Fruit fly (Drosophila melanogaster) whole organism, wandering third instar larva: Measurements from ENCODE around the gene CG14866.

Source experiments
- Abd-B ChIP-seq: fragments of >200 bp; optimal IDR thresholded peaks from 2 replicates; lab custom pipeline; 2017; ENCODE audit warnings: missing biosample characterization, missing genetic modification characterization
- CrebA ChIP-seq: fragments of 200-800 bp; sonication (Bioruptor generic); optimal IDR thresholded peaks from 2 replicates; lab custom pipeline; 2016; ENCODE audit warnings: missing biosample characterization, mild to moderate bottlenecking, missing genetic modification characterization, borderline replicate concordance
- Dfd ChIP-seq: fragments of >200 bp; optimal IDR thresholded peaks from 2 replicates; lab custom pipeline; 2017; ENCODE audit warnings: missing biosample characterization, missing genetic modification characterization
- GATAd ChIP-seq: sonication (Bioruptor generic); optimal IDR thresholded peaks from 2 replicates; lab custom pipeline; 2016; ENCODE audit warnings: missing biosample characterization, missing genetic modification characterization
- OdsH ChIP-seq: fragments of 200-800 bp; sonication (Bioruptor generic); optimal IDR thresholded peaks from 2 replicates; lab custom pipeline; 2016; ENCODE audit warnings: missing biosample characterization, mild to moderate bottlenecking, missing genetic modification characterization
- br ChIP-seq: fragments of 200-800 bp; sonication (Bioruptor generic); optimal IDR thresholded peaks from 2 replicates; lab custom pipeline; 2016; ENCODE audit warnings: missing biosample characterization, missing genetic modification characterization
- dmrt93B ChIP-seq: fragments of 200-800 bp; sonication (Bioruptor generic); optimal IDR thresholded peaks from 2 replicates; lab custom pipeline; 2018; ENCODE audit warnings: missing biosample characterization, mild to moderate bottlenecking, missing genetic modification characterization
- lola ChIP-seq: fragments of >200 bp; optimal IDR thresholded peaks from 2 replicates; lab custom pipeline; 2017; ENCODE audit warnings: missing biosample characterization, missing genetic modification characterization
- woc ChIP-seq: sonication (Bioruptor generic); optimal IDR thresholded peaks from 2 replicates; lab custom pipeline; 2016; ENCODE audit warnings: missing biosample characterization, mild to moderate bottlenecking, missing genetic modification characterization

DNA sequence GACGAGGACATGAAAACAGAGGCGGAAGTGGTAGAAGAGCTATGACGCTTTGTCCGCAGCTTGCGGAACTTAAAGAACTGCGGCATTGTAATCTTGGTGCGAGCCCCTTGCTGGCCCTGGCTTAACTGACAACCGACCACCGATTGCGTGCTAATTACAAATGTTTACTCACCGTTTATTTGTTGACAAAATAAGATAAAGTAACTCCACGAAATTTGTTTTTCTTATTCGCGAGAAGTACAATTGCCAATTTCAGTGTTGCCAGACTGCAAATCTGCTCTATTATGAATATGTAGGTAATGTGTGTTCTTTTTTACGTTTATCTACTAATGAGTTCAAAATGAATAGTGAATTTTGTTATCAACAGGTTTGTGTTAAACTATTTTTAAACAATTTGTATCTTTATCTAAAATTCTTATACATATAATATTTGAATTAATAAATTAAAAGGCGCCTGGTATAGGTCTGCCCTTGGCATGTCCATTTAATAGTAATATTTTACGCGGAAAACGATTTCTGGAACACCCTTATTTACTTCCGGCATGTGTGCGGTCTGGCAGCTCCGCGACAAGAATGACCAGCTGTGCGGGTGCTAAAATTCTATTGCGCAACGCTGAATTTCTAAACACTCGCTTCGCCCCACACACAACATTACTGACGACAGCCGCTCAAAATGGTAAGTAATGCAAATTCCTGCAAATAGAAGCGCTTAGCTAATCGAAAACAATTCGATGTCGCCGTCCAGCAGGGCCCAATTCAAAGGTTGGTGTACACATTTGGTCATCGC lies 40.6 kb downstream of the CG14866 start, which contains the start of the genes Atg4b and Hibch:
- TF ChIP-seq dmrt93B (GFP tag; lab: Kevin White, UChicago) (no peak), lola (no peak), GATAd (GFP tag; lab: Kevin White, UChicago) (no peak), Dfd (no peak), woc (GFP tag; lab: Kevin White, UChicago) (no peak), Abd-B (GFP tag; lab: Kevin White, UChicago) (no peak), CrebA (GFP tag; lab: Kevin White, UChicago) (no peak), br (GFP tag; lab: Kevin White, UChicago) (peak; percentile 57), OdsH (GFP tag; lab: Kevin White, UChicago) (peak; percentile 75)
